Fruit fly (Drosophila melanogaster) whole organism, prepupa: Measurements from ENCODE around the gene dan.
A peak's percentile ranks its signal among the peaks of the same experiment; 100 is the strongest.

Source experiments
- CG11294 ChIP-seq: fragments of 200-800 bp; sonication (Bioruptor generic); IDR thresholded peaks from 2 replicates; pipeline ENCODE4 v1.3.6; 2022; ENCODE audit warnings: missing biosample characterization, missing genetic modification characterization
- CG1621 ChIP-seq: fragments of 200-800 bp; sonication (Bioruptor generic); optimal IDR thresholded peaks from 3 replicates; lab custom pipeline; 2018; ENCODE audit warnings: missing biosample characterization, mild to moderate bottlenecking, missing genetic modification characterization
- CG3032 ChIP-seq: fragments of 200-800 bp; optimal IDR thresholded peaks from 2 replicates; lab custom pipeline; 2019; ENCODE audit warnings: missing biosample characterization, mild to moderate bottlenecking, missing genetic modification characterization, moderate library complexity
- CG32006 ChIP-seq: fragments of 200-800 bp; sonication (Bioruptor generic); optimal IDR thresholded peaks from 3 replicates; lab custom pipeline; 2017; ENCODE audit warnings: missing biosample characterization, mild to moderate bottlenecking, missing genetic modification characterization
- CG4318 ChIP-seq: fragments of 200-800 bp; sonication (Bioruptor generic); optimal IDR thresholded peaks from 3 replicates; lab custom pipeline; 2017; ENCODE audit warnings: missing biosample characterization, mild to moderate bottlenecking, missing genetic modification characterization
- CG6276 ChIP-seq: fragments of 200-800 bp; sonication (Bioruptor generic); optimal IDR thresholded peaks from 2 replicates; lab custom pipeline; 2017; ENCODE audit warnings: missing biosample characterization, mild to moderate bottlenecking, missing genetic modification characterization
- CG6792 ChIP-seq: fragments of 200-800 bp; sonication (Bioruptor generic); optimal IDR thresholded peaks from 3 replicates; lab custom pipeline; 2016; ENCODE audit warnings: missing biosample characterization, missing genetic modification characterization
- CG6854 ChIP-seq: fragments of 200-800 bp; sonication (Bioruptor generic); optimal IDR thresholded peaks from 2 replicates; lab custom pipeline; 2017; ENCODE audit warnings: missing biosample characterization, mild to moderate bottlenecking, missing genetic modification characterization
- CG7368 ChIP-seq: fragments of 200-800 bp; sonication (Bioruptor generic); optimal IDR thresholded peaks from 3 replicates; lab custom pipeline; 2016; ENCODE audit warnings: missing biosample characterization, missing genetic modification characterization
- CG8119 ChIP-seq: fragments of 200-800 bp; sonication (Bioruptor generic); IDR thresholded peaks from 3 replicates; pipeline ENCODE4 v1.3.6; 2022; ENCODE audit warnings: missing biosample characterization, missing genetic modification characterization
- CG8632 ChIP-seq: fragments of 200-800 bp; sonication (Bioruptor generic); optimal IDR thresholded peaks from 3 replicates; lab custom pipeline; 2016; ENCODE audit warnings: missing biosample characterization, missing genetic modification characterization
- CG9139 ChIP-seq: fragments of 200-800 bp; sonication (Bioruptor generic); optimal IDR thresholded peaks from 3 replicates; lab custom pipeline; 2017; ENCODE audit warnings: missing biosample characterization, mild to moderate bottlenecking, missing genetic modification characterization
- Eip75B ChIP-seq: fragments of 200-800 bp; sonication (Bioruptor generic); optimal IDR thresholded peaks from 3 replicates; lab custom pipeline; 2016; ENCODE audit warnings: missing biosample characterization, missing genetic modification characterization
- Eip78C ChIP-seq: fragments of 200-800 bp; sonication (Bioruptor generic); peaks from one replicate; lab custom pipeline; 2016; ENCODE audit warnings: missing biosample characterization, missing genetic modification characterization
- Gug ChIP-seq: fragments of 200-800 bp; sonication (Bioruptor generic); IDR thresholded peaks from 2 replicates; pipeline ENCODE4 v1.3.6; 2022; ENCODE audit warnings: missing biosample characterization, missing genetic modification characterization
- Hr4 ChIP-seq: fragments of 200-800 bp; sonication (Bioruptor generic); optimal IDR thresholded peaks from 3 replicates; lab custom pipeline; 2016; ENCODE audit warnings: missing biosample characterization, missing genetic modification characterization
- Lpt ChIP-seq: fragments of 200-800 bp; sonication (Bioruptor generic); optimal IDR thresholded peaks from 3 replicates; lab custom pipeline; 2016; ENCODE audit warnings: missing biosample characterization, missing genetic modification characterization
- achi ChIP-seq: fragments of 200-800 bp; sonication (Bioruptor generic); optimal IDR thresholded peaks from 3 replicates; lab custom pipeline; 2016; ENCODE audit warnings: missing biosample characterization, missing genetic modification characterization
- acj6 ChIP-seq: fragments of 200-800 bp; sonication (Bioruptor generic); optimal IDR thresholded peaks from 3 replicates; lab custom pipeline; 2016; ENCODE audit warnings: missing biosample characterization, missing genetic modification characterization
- eg ChIP-seq: fragments of 200-800 bp; sonication (Bioruptor generic); IDR thresholded peaks from 3 replicates; pipeline ENCODE4 v1.3.6; 2022; ENCODE audit warnings: missing biosample characterization, missing genetic modification characterization
- esn ChIP-seq: fragments of 200-800 bp; sonication (Bioruptor generic); optimal IDR thresholded peaks from 2 replicates; lab custom pipeline; 2016; ENCODE audit warnings: missing biosample characterization, mild to moderate bottlenecking, missing genetic modification characterization, moderate library complexity
- fd85E ChIP-seq: fragments of 200-800 bp; sonication (Bioruptor generic); optimal IDR thresholded peaks from 3 replicates; lab custom pipeline; 2016; ENCODE audit warnings: missing biosample characterization, missing genetic modification characterization
- fkh ChIP-seq: fragments of 200-800 bp; sonication (Bioruptor generic); optimal IDR thresholded peaks from 3 replicates; lab custom pipeline; 2017; ENCODE audit warnings: missing biosample characterization, mild to moderate bottlenecking, missing genetic modification characterization, moderate library complexity
- lz ChIP-seq: fragments of 200-800 bp; sonication (Bioruptor generic); optimal IDR thresholded peaks from 3 replicates; lab custom pipeline; 2016; ENCODE audit warnings: missing biosample characterization, missing genetic modification characterization
- net ChIP-seq: fragments of 200-800 bp; sonication (Bioruptor generic); optimal IDR thresholded peaks from 3 replicates; lab custom pipeline; 2016; ENCODE audit warnings: missing biosample characterization, missing genetic modification characterization
- spab ChIP-seq: fragments of 200-800 bp; sonication (Bioruptor generic); optimal IDR thresholded peaks from 2 replicates; lab custom pipeline; 2017; ENCODE audit warnings: missing biosample characterization, mild to moderate bottlenecking, missing genetic modification characterization, missing genetic modification reagents
- ss ChIP-seq, 2 experiments: fragments of 200-800 bp; sonication (Bioruptor generic); optimal IDR thresholded peaks; 2 replicates in 1 of 2; 3 replicates in 1 of 2; lab custom pipeline; 2017 to 2018; ENCODE audit warnings: mild to moderate bottlenecking in 2 of 2, missing biosample characterization in 2 of 2, missing genetic modification characterization in 2 of 2, moderate library complexity in 1 of 2
- svp ChIP-seq: fragments of 200-800 bp; sonication (Bioruptor generic); peaks from one replicate; lab custom pipeline; 2016; ENCODE audit warnings: missing biosample characterization, missing genetic modification characterization
- topi ChIP-seq: fragments of 200-800 bp; sonication (Bioruptor generic); optimal IDR thresholded peaks from 3 replicates; lab custom pipeline; 2016; ENCODE audit warnings: missing biosample characterization, missing genetic modification characterization

Gene dan

DNA sequence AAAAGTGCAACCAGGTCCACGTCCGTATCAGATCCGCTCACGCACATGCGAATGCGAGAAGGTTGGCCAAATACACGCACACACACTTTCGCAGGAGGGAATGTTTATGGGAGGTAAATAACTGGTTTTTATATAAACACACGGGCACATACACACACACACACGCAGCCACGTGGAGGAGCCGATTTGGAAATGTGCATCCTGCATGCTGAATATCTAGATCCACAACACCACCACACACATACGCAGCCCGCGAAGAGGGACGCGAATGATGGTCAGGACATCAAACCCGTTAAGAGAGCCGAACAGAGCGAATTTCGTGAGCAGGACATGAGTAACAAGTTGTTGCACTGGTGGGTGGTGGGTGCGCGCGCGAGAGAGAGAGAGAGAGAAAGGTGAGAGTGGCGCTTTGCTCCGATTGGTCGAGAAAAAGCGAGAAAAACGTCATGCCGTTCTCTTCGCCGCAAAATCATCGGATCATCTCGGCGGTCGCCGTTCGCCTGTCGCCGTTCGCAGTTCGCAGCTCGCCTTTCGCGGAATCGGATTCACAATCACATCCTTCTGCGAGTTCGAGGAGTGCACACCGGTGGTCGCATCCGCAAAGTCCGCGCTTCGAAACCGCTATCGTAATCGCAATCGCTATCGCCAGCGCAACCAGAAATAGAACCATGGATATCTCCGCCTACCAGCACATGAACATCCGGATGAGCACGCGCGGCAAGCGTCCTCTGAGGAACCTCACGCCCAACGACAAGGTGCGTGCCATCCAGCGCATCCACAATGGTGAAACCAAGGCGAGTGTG is 46.4 kb upstream of the dan start, which contains the start of gene danr:
danr (plus strand) TSS at position 508 of the 803 bp plus-strand sequence.
- no peak for TF ChIP-seq CG3032 (tag; lab: Kevin White, UChicago)
- no peak for TF ChIP-seq spab (GFP tag; lab: Kevin White, UChicago)
- peak in 1 of 2 experiments; percentile 69 for TF ChIP-seq ss (GFP tag; optimal IDR thresholded peaks at IDR 0.05; lab: Kevin White, UChicago)
- peak; percentile 59 for TF ChIP-seq Eip78C
- TF ChIP-seq CG6854 (GFP tag; lab: Kevin White, UChicago) = peak; percentile 31
- peak; percentile 47 for TF ChIP-seq CG1621 (tag; lab: Kevin White, UChicago)
- TF ChIP-seq CG6792 = no peak

DNA sequence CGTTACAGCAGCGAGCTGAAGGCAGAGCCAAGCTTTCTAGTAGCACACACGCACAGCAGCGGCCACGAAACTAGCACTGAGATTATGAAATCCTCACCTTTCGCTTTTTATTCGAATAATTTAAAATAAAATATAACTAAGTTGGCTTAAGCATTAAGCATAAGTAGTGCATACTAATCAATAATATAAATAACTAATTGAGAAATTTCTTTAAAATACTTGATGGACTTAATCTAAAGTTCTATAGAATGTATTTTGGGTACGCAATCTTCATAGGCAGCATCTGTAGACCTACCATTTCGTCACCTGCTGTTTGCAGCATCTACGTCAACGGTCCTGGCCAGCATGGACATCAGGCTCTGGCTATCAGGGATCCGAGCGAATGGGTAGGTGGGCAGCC is 31.8 kb upstream of the dan start:
- TF ChIP-seq acj6 (GFP tag; lab: Kevin White, UChicago) (no peak), CG6276 (GFP tag; lab: Kevin White, UChicago) (no peak), lz (GFP tag; lab: Kevin White, UChicago) (no peak), fkh (GFP tag; lab: Kevin White, UChicago) (no peak), spab (GFP tag; lab: Kevin White, UChicago) (no peak), CG9139 (GFP tag; lab: Kevin White, UChicago) (no peak), CG7368 (no peak), ss (GFP tag; optimal IDR thresholded peaks at IDR 0.05; lab: Kevin White, UChicago) (no peak), Eip78C (peak; percentile 27), net (GFP tag; lab: Kevin White, UChicago) (no peak), CG11294 (GFP tag; lab: Robert Waterston, UW) (no peak), Hr4 (GFP tag; lab: Kevin White, UChicago) (no peak), CG8119 (GFP tag; lab: Robert Waterston, UW) (no peak), CG32006 (GFP tag; lab: Kevin White, UChicago) (peak; percentile 2), esn (GFP tag; lab: Kevin White, UChicago) (no peak), svp (GFP tag; lab: Kevin White, UChicago) (peak; percentile 15), eg (GFP tag; lab: Robert Waterston, UW) (no peak), Lpt (GFP tag; lab: Kevin White, UChicago) (no peak), CG4318 (GFP tag; lab: Kevin White, UChicago) (no peak), fd85E (GFP tag; lab: Kevin White, UChicago) (no peak)

dm6 chr3R:25161520-25161919 is 22.7 kb upstream of the dan start:
- TF ChIP-seq achi (GFP tag; lab: Kevin White, UChicago) (no peak), svp (GFP tag; lab: Kevin White, UChicago) (peak; percentile 13), Eip78C (peak; percentile 60), CG3032 (tag; lab: Kevin White, UChicago) (no peak)
- TF ChIP-seq, all 60 proteins: peak for 2

DNA sequence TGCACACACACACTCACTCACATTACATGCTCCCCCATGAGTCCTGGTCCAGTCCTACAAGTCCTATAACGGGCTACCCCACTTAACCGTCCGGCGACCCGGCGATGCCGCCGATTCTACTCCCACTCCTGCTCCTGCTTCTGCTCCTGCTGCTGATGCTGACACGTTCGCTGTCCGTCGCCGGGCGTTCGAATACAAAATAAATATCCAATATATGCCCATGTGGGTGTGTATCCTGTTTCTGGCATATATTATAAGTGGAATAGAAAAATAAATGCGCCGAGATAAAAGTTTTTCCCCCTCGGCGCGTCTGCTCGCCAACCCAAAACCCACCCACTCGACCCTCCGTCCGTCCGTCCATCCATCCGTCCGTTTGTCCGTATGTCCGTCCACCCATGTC is 17.4 kb upstream of the dan start:
- TF ChIP-seq net (GFP tag; lab: Kevin White, UChicago) (no peak), CG8632 (GFP tag; lab: Kevin White, UChicago) (no peak), Gug (no peak), Hr4 (GFP tag; lab: Kevin White, UChicago) (no peak), topi (GFP tag; lab: Kevin White, UChicago) (no peak), spab (GFP tag; lab: Kevin White, UChicago) (no peak)

dm6 chr3R:25167407-25168191 is 16.6 kb upstream of the dan start:
- TF ChIP-seq Eip78C (peak; percentile 69), net (GFP tag; lab: Kevin White, UChicago) (no peak), Eip75B (GFP tag; lab: Kevin White, UChicago) (no peak), svp (GFP tag; lab: Kevin White, UChicago) (peak; percentile 36), lz (GFP tag; lab: Kevin White, UChicago) (no peak)
- TF ChIP-seq, all 60 proteins: peak for 2
